Worm (Caenorhabditis elegans): ENCODE data around the gene str-88.

str-88 gene

ce11 chrV:15415951-15416350 lies 32.3 kb upstream of the str-88 start, which contains the start of gene srh-265:
Gene srh-265, plus strand, starts transcription at chrV:15416251.
- TF ChIP-seq tra-4 (tag; optimal IDR thresholded peaks at IDR 0.05): no peak
- no peak for TF ChIP-seq tbx-11 (GFP tag; IDR thresholded peaks at IDR 0.05)
- no peak for TF ChIP-seq hnd-1 (tag; optimal IDR thresholded peaks at IDR 0.05)
- no peak for TF ChIP-seq F13C5.2 (tag; optimal IDR thresholded peaks at IDR 0.05)
- TF ChIP-seq sea-1 (GFP tag; conservative IDR thresholded peaks at IDR 0.05): no peak
- TF ChIP-seq pes-1 (GFP tag; IDR thresholded peaks at IDR 0.05): no peak
- TF ChIP-seq ceh-13 (GFP tag; optimal IDR thresholded peaks at IDR 0.05): no peak
- TF ChIP-seq flt-1 (GFP tag; IDR thresholded peaks at IDR 0.05): no peak

- no peak for TF ChIP-seq ama-1 (optimal IDR thresholded peaks at IDR 0.05)
- no peak for TF ChIP-seq sea-1 (GFP tag; conservative IDR thresholded peaks at IDR 0.05)
- TF ChIP-seq hmbx-1 (tag; optimal IDR thresholded peaks at IDR 0.05): no peak
- TF ChIP-seq F13C5.2 (tag; optimal IDR thresholded peaks at IDR 0.05): no peak
- TF ChIP-seq flt-1 (GFP tag; IDR thresholded peaks at IDR 0.05): no peak
- no peak for TF ChIP-seq ceh-36 (tag; optimal IDR thresholded peaks at IDR 0.05)
- TF ChIP-seq tbx-11 (GFP tag; IDR thresholded peaks at IDR 0.05): no peak
- no peak for TF ChIP-seq ets-7 (tag; optimal IDR thresholded peaks at IDR 0.05)
- TF ChIP-seq pes-1 (GFP tag; IDR thresholded peaks at IDR 0.05): no peak
- TF ChIP-seq B0310.2 (tag; optimal IDR thresholded peaks at IDR 0.05): no peak
- TF ChIP-seq scrt-1 (GFP tag; IDR thresholded peaks at IDR 0.05): no peak
- no peak for TF ChIP-seq tra-4 (tag; optimal IDR thresholded peaks at IDR 0.05)
- no peak for TF ChIP-seq hnd-1 (tag; optimal IDR thresholded peaks at IDR 0.05)
- TF ChIP-seq hmg-4 (GFP tag; optimal IDR thresholded peaks at IDR 0.05): no peak
- no peak for TF ChIP-seq tbx-37 (GFP tag; conservative IDR thresholded peaks at IDR 0.05)
- TF ChIP-seq aly-1 (tag; optimal IDR thresholded peaks at IDR 0.05): no peak
- TF ChIP-seq ceh-13 (GFP tag; optimal IDR thresholded peaks at IDR 0.05): no peak
Measured at ce11 chrV:15413847-15414246, 30.2 kb upstream of the str-88 start, which contains the start of gene srh-264. Gene srh-264, plus strand, starts transcription at chrV:15414147.

ce11 chrV:15412625-15413024 lies 29.0 kb upstream of the str-88 start, which contains the start of gene srbc-63:
Gene srbc-63, minus strand, starts transcription at chrV:15412725.
- TF ChIP-seq ceh-36 (tag; optimal IDR thresholded peaks at IDR 0.05) (no peak), hmbx-1 (tag; optimal IDR thresholded peaks at IDR 0.05) (no peak), hnd-1 (tag; optimal IDR thresholded peaks at IDR 0.05) (no peak), sea-1 (GFP tag; conservative IDR thresholded peaks at IDR 0.05) (no peak), ceh-13 (GFP tag; optimal IDR thresholded peaks at IDR 0.05) (no peak), ama-1 (optimal IDR thresholded peaks at IDR 0.05) (no peak), tbx-37 (GFP tag; conservative IDR thresholded peaks at IDR 0.05) (no peak), hmg-4 (GFP tag; optimal IDR thresholded peaks at IDR 0.05) (no peak), aly-1 (tag; optimal IDR thresholded peaks at IDR 0.05) (no peak), scrt-1 (GFP tag; IDR thresholded peaks at IDR 0.05) (no peak)

- no peak for TF ChIP-seq pes-1 (GFP tag; IDR thresholded peaks at IDR 0.05)
- TF ChIP-seq hmbx-1 (tag; optimal IDR thresholded peaks at IDR 0.05): no peak
- TF ChIP-seq aly-1 (tag; optimal IDR thresholded peaks at IDR 0.05): no peak
- TF ChIP-seq scrt-1 (GFP tag; IDR thresholded peaks at IDR 0.05): no peak
- no peak for TF ChIP-seq B0310.2 (tag; optimal IDR thresholded peaks at IDR 0.05)
- no peak for TF ChIP-seq ceh-13 (GFP tag; optimal IDR thresholded peaks at IDR 0.05)
- TF ChIP-seq ama-1 (optimal IDR thresholded peaks at IDR 0.05): no peak
- no peak for TF ChIP-seq sea-1 (GFP tag; conservative IDR thresholded peaks at IDR 0.05)
Measured at ce11 chrV:15406928-15407327, 23.3 kb upstream of the str-88 start, which contains the start of gene srh-257. Gene srh-257, plus strand, starts transcription at chrV:15407228.

- TF ChIP-seq hmbx-1 (tag; optimal IDR thresholded peaks at IDR 0.05) (no peak), tra-4 (tag; optimal IDR thresholded peaks at IDR 0.05) (no peak), B0310.2 (tag; optimal IDR thresholded peaks at IDR 0.05) (no peak), flt-1 (GFP tag; IDR thresholded peaks at IDR 0.05) (no peak), F13C5.2 (tag; optimal IDR thresholded peaks at IDR 0.05) (no peak), scrt-1 (GFP tag; IDR thresholded peaks at IDR 0.05) (no peak), hnd-1 (tag; optimal IDR thresholded peaks at IDR 0.05) (no peak), ets-7 (tag; optimal IDR thresholded peaks at IDR 0.05) (no peak), pes-1 (GFP tag; IDR thresholded peaks at IDR 0.05) (no peak), ceh-13 (GFP tag; optimal IDR thresholded peaks at IDR 0.05) (no peak), aly-1 (tag; optimal IDR thresholded peaks at IDR 0.05) (no peak)
Measured at ce11 chrV:15404859-15405258, 21.2 kb upstream of the str-88 start, which contains the start of gene srh-258. Gene srh-258, plus strand, starts transcription at chrV:15405159.

ce11 chrV:15401856-15402314 lies 18.2 kb upstream of the str-88 start, which contains the start of gene fbxa-135:
Gene fbxa-135, plus strand, starts transcription at chrV:15402264.
- TF ChIP-seq B0310.2 (tag; optimal IDR thresholded peaks at IDR 0.05): no peak
- no peak for TF ChIP-seq ama-1 (optimal IDR thresholded peaks at IDR 0.05)
- no peak for TF ChIP-seq pes-1 (GFP tag; IDR thresholded peaks at IDR 0.05)
- no peak for TF ChIP-seq ceh-13 (GFP tag; optimal IDR thresholded peaks at IDR 0.05)
- no peak for TF ChIP-seq tbx-37 (GFP tag; conservative IDR thresholded peaks at IDR 0.05)
- TF ChIP-seq aly-1 (tag; optimal IDR thresholded peaks at IDR 0.05): no peak
- TF ChIP-seq tbx-11 (GFP tag; IDR thresholded peaks at IDR 0.05): no peak
- TF ChIP-seq flt-1 (GFP tag; IDR thresholded peaks at IDR 0.05): no peak
- TF ChIP-seq hmg-4 (GFP tag; optimal IDR thresholded peaks at IDR 0.05): no peak
- no peak for TF ChIP-seq tra-4 (tag; optimal IDR thresholded peaks at IDR 0.05)
- TF ChIP-seq scrt-1 (GFP tag; IDR thresholded peaks at IDR 0.05): no peak
- TF ChIP-seq ceh-36 (tag; optimal IDR thresholded peaks at IDR 0.05): no peak

ce11 chrV:15399691-15400377 lies 16.2 kb upstream of the str-88 start, which contains the start of the genes T06E6.15 and sri-7:
Gene T06E6.15, minus strand, starts transcription at chrV:15399791.
Gene sri-7, plus strand, starts transcription at chrV:15400327.
- no peak for TF ChIP-seq ets-7 (tag; optimal IDR thresholded peaks at IDR 0.05)
- TF ChIP-seq hmg-4 (GFP tag; optimal IDR thresholded peaks at IDR 0.05): no peak
- no peak for TF ChIP-seq pes-1 (GFP tag; IDR thresholded peaks at IDR 0.05)
- TF ChIP-seq hnd-1 (tag; optimal IDR thresholded peaks at IDR 0.05): no peak
- TF ChIP-seq scrt-1 (GFP tag; IDR thresholded peaks at IDR 0.05): no peak
- no peak for TF ChIP-seq ceh-36 (tag; optimal IDR thresholded peaks at IDR 0.05)
- TF ChIP-seq aly-1 (tag; optimal IDR thresholded peaks at IDR 0.05): no peak
- no peak for TF ChIP-seq F13C5.2 (tag; optimal IDR thresholded peaks at IDR 0.05)
- no peak for TF ChIP-seq hmbx-1 (tag; optimal IDR thresholded peaks at IDR 0.05)
- TF ChIP-seq flt-1 (GFP tag; IDR thresholded peaks at IDR 0.05): no peak
- TF ChIP-seq sea-1 (GFP tag; conservative IDR thresholded peaks at IDR 0.05): no peak
- no peak for TF ChIP-seq tra-4 (tag; optimal IDR thresholded peaks at IDR 0.05)
- no peak for TF ChIP-seq tbx-37 (GFP tag; conservative IDR thresholded peaks at IDR 0.05)
- no peak for TF ChIP-seq ama-1 (optimal IDR thresholded peaks at IDR 0.05)
- no peak for TF ChIP-seq B0310.2 (tag; optimal IDR thresholded peaks at IDR 0.05)
- no peak for TF ChIP-seq tbx-11 (GFP tag; IDR thresholded peaks at IDR 0.05)

Data from whole organism, early embryonic.